Worm (Caenorhabditis elegans) whole organism, L2 larva: ENCODE data around the gene mif-2.

Experiments used
- C34F6.9 ChIP-seq: fragments of 150-350 bp; optimal IDR thresholded peaks from 2 replicates; lab custom pipeline; 2014; ENCODE audit warnings: missing biosample characterization, missing genetic modification characterization
- F13H6.1 ChIP-seq: sonication (generic microtip); optimal IDR thresholded peaks from 2 replicates; lab custom pipeline; 2016; ENCODE audit warnings: missing genetic modification characterization, missing compliant biosample characterization
- R02D3.7 ChIP-seq: fragments of 150-350 bp; optimal IDR thresholded peaks from 2 replicates; lab custom pipeline; 2014; ENCODE audit warnings: missing biosample characterization, missing genetic modification characterization
- Y55F3AM.14 ChIP-seq: fragments of 200-800 bp; sonication (Bioruptor generic); optimal IDR thresholded peaks from 2 replicates; lab custom pipeline; 2018; ENCODE audit warnings: mild to moderate bottlenecking, missing genetic modification characterization, missing compliant biosample characterization
- ZK546.5 ChIP-seq: sonication (generic microtip); optimal IDR thresholded peaks from 2 replicates; lab custom pipeline; 2017; ENCODE audit warnings: missing biosample characterization, missing genetic modification characterization
- alr-1 ChIP-seq: fragments of 150-350 bp; optimal IDR thresholded peaks from 2 replicates; lab custom pipeline; 2014; ENCODE audit warnings: missing biosample characterization, missing genetic modification characterization
- aly-2 ChIP-seq: fragments of 150-350 bp; optimal IDR thresholded peaks from 2 replicates; lab custom pipeline; 2014; ENCODE audit warnings: missing biosample characterization, missing genetic modification characterization
- ama-1 ChIP-seq: fragments of 150-350 bp; optimal IDR thresholded peaks from 2 replicates; lab custom pipeline; 2018; ENCODE audit warnings: inconsistent platforms
- blmp-1 ChIP-seq: sonication (generic microtip); optimal IDR thresholded peaks from 2 replicates; lab custom pipeline; 2017; ENCODE audit warnings: missing genetic modification characterization, mild to moderate bottlenecking, missing compliant biosample characterization, antibody characterized with exemption, moderate library complexity; ENCODE audit not compliant: insufficient read depth
- ceh-16 ChIP-seq: fragments of 150-350 bp; optimal IDR thresholded peaks from 2 replicates; lab custom pipeline; 2014; ENCODE audit warnings: missing biosample characterization, missing genetic modification characterization
- ceh-82 ChIP-seq: fragments of 150-350 bp; optimal IDR thresholded peaks from 2 replicates; lab custom pipeline; 2014; ENCODE audit warnings: missing biosample characterization, missing genetic modification characterization
- crh-2 ChIP-seq: sonication (generic microtip); optimal IDR thresholded peaks from 2 replicates; lab custom pipeline; 2017; ENCODE audit warnings: missing biosample characterization, missing genetic modification characterization
- dmd-4 ChIP-seq: sonication (generic microtip); optimal IDR thresholded peaks from 2 replicates; lab custom pipeline; 2017; ENCODE audit warnings: missing biosample characterization, missing genetic modification characterization
- egl-27 ChIP-seq: sonication (generic microtip); optimal IDR thresholded peaks from 3 replicates; lab custom pipeline; 2017; ENCODE audit warnings: missing biosample characterization, missing genetic modification reagents, missing genetic modification characterization
- elt-1 ChIP-seq: fragments of 150-350 bp; optimal IDR thresholded peaks from 2 replicates; lab custom pipeline; 2014; ENCODE audit warnings: missing biosample characterization, missing genetic modification characterization
- elt-3 ChIP-seq: sonication (generic microtip); optimal IDR thresholded peaks from 2 replicates; lab custom pipeline; 2017; ENCODE audit warnings: missing biosample characterization, missing genetic modification characterization
- fos-1 ChIP-seq: fragments of 150-350 bp; optimal IDR thresholded peaks from 2 replicates; lab custom pipeline; 2014; ENCODE audit warnings: missing biosample characterization, missing genetic modification characterization
- gmeb-1 ChIP-seq: fragments of 150-350 bp; optimal IDR thresholded peaks from 2 replicates; lab custom pipeline; 2014; ENCODE audit warnings: missing biosample characterization, missing genetic modification characterization
- lin-11 ChIP-seq: fragments of 150-350 bp; sonication (generic microtip); optimal IDR thresholded peaks from 2 replicates; lab custom pipeline; 2014; ENCODE audit warnings: missing biosample characterization, missing genetic modification characterization, inconsistent platforms, mixed read lengths
- lin-13 ChIP-seq: fragments of 150-350 bp; optimal IDR thresholded peaks from 2 replicates; lab custom pipeline; 2014; ENCODE audit warnings: missing biosample characterization, missing genetic modification reagents, missing genetic modification characterization
- lin-39 ChIP-seq: fragments of 150-350 bp; optimal IDR thresholded peaks from 2 replicates; lab custom pipeline; 2014; ENCODE audit warnings: missing biosample characterization, missing genetic modification reagents, missing genetic modification characterization
- lsy-2 ChIP-seq, 2 experiments: fragments of 150-350 bp in 1 of 2; sonication (generic microtip) in 1 of 2; optimal IDR thresholded peaks; 2 replicates each; lab custom pipeline; 2014 to 2017; ENCODE audit warnings: missing biosample characterization in 2 of 2, missing genetic modification characterization in 2 of 2
- mab-5 ChIP-seq: fragments of 150-350 bp; optimal IDR thresholded peaks from 2 replicates; lab custom pipeline; 2014; ENCODE audit warnings: missing biosample characterization, missing genetic modification characterization
- mbf-1 ChIP-seq: sonication (generic microtip); optimal IDR thresholded peaks from 2 replicates; lab custom pipeline; 2017; ENCODE audit warnings: missing biosample characterization, missing genetic modification characterization
- mdl-1 ChIP-seq, 2 experiments: fragments of 150-350 bp in 1 of 2; sonication (generic microtip) in 1 of 2; optimal IDR thresholded peaks; 2 replicates each; lab custom pipeline; 2017; ENCODE audit warnings: missing biosample characterization in 2 of 2, missing genetic modification characterization in 2 of 2
- nhr-10 ChIP-seq: sonication (generic microtip); optimal IDR thresholded peaks from 2 replicates; lab custom pipeline; 2017; ENCODE audit warnings: missing biosample characterization, missing genetic modification characterization
- nhr-11 ChIP-seq: fragments of 150-350 bp; optimal IDR thresholded peaks from 2 replicates; lab custom pipeline; 2014; ENCODE audit warnings: missing biosample characterization, missing genetic modification characterization
- nhr-12 ChIP-seq: fragments of 150-350 bp; optimal IDR thresholded peaks from 2 replicates; lab custom pipeline; 2014; ENCODE audit warnings: missing biosample characterization, missing genetic modification characterization
- nhr-129 ChIP-seq: fragments of 150-350 bp; optimal IDR thresholded peaks from 2 replicates; lab custom pipeline; 2014; ENCODE audit warnings: missing biosample characterization, missing genetic modification characterization
- nhr-21 ChIP-seq: fragments of 150-350 bp; optimal IDR thresholded peaks from 2 replicates; lab custom pipeline; 2014; ENCODE audit warnings: missing biosample characterization, missing genetic modification characterization
- nhr-23 ChIP-seq: fragments of 150-350 bp; optimal IDR thresholded peaks from 2 replicates; lab custom pipeline; 2014; ENCODE audit warnings: missing biosample characterization, missing genetic modification reagents, missing genetic modification characterization
- nhr-237 ChIP-seq: fragments of 150-350 bp; optimal IDR thresholded peaks from 2 replicates; lab custom pipeline; 2014; ENCODE audit warnings: missing biosample characterization, missing genetic modification characterization
- nhr-25 ChIP-seq: fragments of 150-350 bp; sonication (generic microtip); optimal IDR thresholded peaks from 3 replicates; lab custom pipeline; 2014; ENCODE audit warnings: missing biosample characterization, missing genetic modification characterization
- nhr-6 ChIP-seq: fragments of 150-350 bp; optimal IDR thresholded peaks from 2 replicates; lab custom pipeline; 2014; ENCODE audit warnings: missing biosample characterization, missing genetic modification characterization
- nhr-77 ChIP-seq: fragments of 150-350 bp; optimal IDR thresholded peaks from 2 replicates; lab custom pipeline; 2014; ENCODE audit warnings: missing biosample characterization, missing genetic modification characterization
- peb-1 ChIP-seq: fragments of 150-350 bp; optimal IDR thresholded peaks from 2 replicates; lab custom pipeline; 2014; ENCODE audit warnings: missing biosample characterization, missing genetic modification characterization
- sem-4 ChIP-seq: fragments of 150-350 bp; optimal IDR thresholded peaks from 2 replicates; lab custom pipeline; 2014; ENCODE audit warnings: missing biosample characterization, missing genetic modification reagents, missing genetic modification characterization
- skn-1 ChIP-seq: sonication (generic microtip); optimal IDR thresholded peaks from 2 replicates; lab custom pipeline; 2017; ENCODE audit warnings: missing biosample characterization, missing genetic modification characterization
- sma-3 ChIP-seq: sonication (generic microtip); optimal IDR thresholded peaks from 2 replicates; lab custom pipeline; 2016; ENCODE audit warnings: missing genetic modification reagents, missing genetic modification characterization, missing compliant biosample characterization
- sma-9 ChIP-seq, 2 experiments: fragments of 150-350 bp in 1 of 2; sonication (generic microtip) in 1 of 2; optimal IDR thresholded peaks; 2 replicates each; lab custom pipeline; 2014 to 2016; ENCODE audit warnings: missing genetic modification characterization in 2 of 2, mild to moderate bottlenecking in 1 of 2, missing biosample characterization in 1 of 2, missing compliant biosample characterization in 1 of 2, missing genetic modification reagents in 1 of 2, moderate library complexity in 1 of 2
- snpc-4 ChIP-seq: fragments of 150-350 bp; optimal IDR thresholded peaks from 2 replicates; lab custom pipeline; 2014; ENCODE audit warnings: missing biosample characterization, missing genetic modification characterization
- unc-39 ChIP-seq: fragments of 150-350 bp; optimal IDR thresholded peaks from 2 replicates; lab custom pipeline; 2014; ENCODE audit warnings: missing biosample characterization, missing genetic modification characterization
- unc-55 ChIP-seq: fragments of 150-350 bp; sonication (generic microtip); optimal IDR thresholded peaks from 3 replicates; lab custom pipeline; 2014; ENCODE audit warnings: missing biosample characterization, missing genetic modification reagents, missing genetic modification characterization
- unc-62 ChIP-seq: fragments of 150-350 bp; optimal IDR thresholded peaks from 2 replicates; lab custom pipeline; 2014; ENCODE audit warnings: missing biosample characterization, missing genetic modification reagents, missing genetic modification characterization
- zag-1 ChIP-seq: fragments of 150-350 bp; optimal IDR thresholded peaks from 2 replicates; lab custom pipeline; 2014; ENCODE audit warnings: missing biosample characterization, missing genetic modification characterization
- ztf-1 ChIP-seq: fragments of 200-800 bp; sonication (Bioruptor generic); conservative IDR thresholded peaks from 2 replicates; pipeline ENCODE4 v1.3.6; 2022; ENCODE audit warnings: missing genetic modification characterization, missing compliant biosample characterization
- ztf-11 ChIP-seq: sonication (generic microtip); optimal IDR thresholded peaks from 2 replicates; lab custom pipeline; 2017; ENCODE audit warnings: missing biosample characterization, missing genetic modification characterization
- ztf-4 ChIP-seq: fragments of 150-350 bp; optimal IDR thresholded peaks from 2 replicates; lab custom pipeline; 2014; ENCODE audit warnings: missing biosample characterization, missing genetic modification characterization

mif-2 gene

ce11 chrV:11979673-11980561 is 1.7 kb upstream of the mif-2 start, which contains the start of gene snr-4:
snr-4 (minus strand) TSS chrV:11979723.
- TF ChIP-seq lin-39 (no peak), nhr-11 (tag; lab: Kevin White, UChicago) (peak; percentile 75), Y55F3AM.14 (GFP tag; lab: Kevin White, UChicago) (peak; percentile 90), nhr-129 (tag; lab: Kevin White, UChicago) (peak; percentile 94), sma-3 (GFP tag; lab: Kevin White, UChicago) (peak; percentile 95), sma-9 (GFP tag; optimal IDR thresholded peaks at IDR 0.05; lab: Kevin White, UChicago) (peak; percentile 96), sma-9 (tag; optimal IDR thresholded peaks at IDR 0.05; lab: Kevin White, UChicago) (no peak), mbf-1 (tag; lab: Kevin White, UChicago) (no peak), ceh-82 (tag; lab: Kevin White, UChicago) (peak; percentile 83), peb-1 (peak; percentile 76), sem-4 (tag; lab: Kevin White, UChicago) (peak; percentile 86), nhr-237 (tag; lab: Kevin White, UChicago) (peak; percentile 81), nhr-21 (tag; lab: Kevin White, UChicago) (peak; percentile 96), aly-2 (tag; lab: Kevin White, UChicago) (no peak), nhr-10 (tag; lab: Kevin White, UChicago) (peak; percentile 56), nhr-77 (tag; lab: Kevin White, UChicago) (peak; percentile 78), ZK546.5 (tag; lab: Kevin White, UChicago) (peak; percentile 49), fos-1 (peak; percentile 90), alr-1 (tag; lab: Kevin White, UChicago) (no peak), snpc-4 (tag; lab: Kevin White, UChicago) (peak; percentile 100), gmeb-1 (tag; lab: Kevin White, UChicago) (peak; percentile 89), lin-13 (peak; percentile 94), C34F6.9 (peak; percentile 92), mdl-1 (tag; optimal IDR thresholded peaks at IDR 0.05; lab: Kevin White, UChicago) (peak; percentile 80 to 86), zag-1 (tag; lab: Kevin White, UChicago) (peak; percentile 91), skn-1 (tag; lab: Kevin White, UChicago) (no peak), dmd-4 (tag; lab: Kevin White, UChicago) (no peak), F13H6.1 (peak; percentile 93), R02D3.7 (tag; lab: Kevin White, UChicago) (peak; percentile 29), nhr-6 (tag; lab: Kevin White, UChicago) (no peak), nhr-23 (tag; lab: Kevin White, UChicago) (no peak), unc-62 (GFP tag; lab: Kevin White, UChicago) (no peak), nhr-25 (peak; percentile 84), blmp-1 (tag; lab: Kevin White, UChicago) (peak; percentile 77), ama-1 (lab: Kevin White, UChicago) (peak; percentile 95), unc-39 (tag; lab: Kevin White, UChicago) (no peak), elt-3 (tag; lab: Kevin White, UChicago) (no peak), lsy-2 (tag; optimal IDR thresholded peaks at IDR 0.05; lab: Kevin White, UChicago) (peak; percentile 86 to 91), lin-11 (peak; percentile 93), nhr-12 (tag; lab: Kevin White, UChicago) (no peak), ztf-1 (GFP tag; lab: Robert Waterston, UW) (0 out of 2 replicates have a peak, but pooled peaks have one; percentile 45), mab-5 (tag; lab: Kevin White, UChicago) (peak; percentile 80), elt-1 (no peak), ztf-4 (tag; lab: Kevin White, UChicago) (peak; percentile 84), unc-55 (peak; percentile 90), crh-2 (peak; percentile 96), egl-27 (tag; lab: Kevin White, UChicago) (peak; percentile 79), ceh-16 (tag; lab: Kevin White, UChicago) (peak; percentile 60), ztf-11 (tag; lab: Kevin White, UChicago) (peak; percentile 11)
